Fruit fly (Drosophila melanogaster) S2 (cell line): Measurements from ENCODE around the gene Dpy-30L2.

Source experiments
- CG8478 ChIP-seq: fragments of >200 bp; optimal IDR thresholded peaks from 2 replicates; lab custom pipeline; 2018
- CTCF ChIP-seq, 2 experiments: fragments of >200 bp; optimal IDR thresholded peaks; 2 replicates each; lab custom pipeline; 2018

dm6 chr3L:4069069-4069468 lies 21.5 kb upstream of the Dpy-30L2 start, which contains the start of gene CG32259:
- no peak for TF ChIP-seq CG8478 (lab: Kevin White, UChicago)
- no peak for TF ChIP-seq CTCF (optimal IDR thresholded peaks at IDR 0.05; lab: Kevin White, UChicago)
